Worm (Caenorhabditis elegans): ENCODE results near the gene asns-1.
A peak's percentile ranks its signal among the peaks of the same experiment; 100 is the strongest.

Gene asns-1

ce11 chrV:8534534-8535283 is 11.3 kb upstream of the asns-1 start, which contains the start of the genes his-6 and his-5:
TSS of gene his-6 (minus strand) at chrV:8534977.
TSS of gene his-5 (plus strand) at chrV:8535214.
- TF ChIP-seq nhr-43 (tag; optimal IDR thresholded peaks at IDR 0.05; ENCODE audit: poor library complexity, severe bottlenecking): peak; percentile 26
- TF ChIP-seq elt-2 (tag; optimal IDR thresholded peaks at IDR 0.05): peak; percentile 23
- peak; percentile 50 for TF ChIP-seq nhr-25 (tag; optimal IDR thresholded peaks at IDR 0.05)

ce11 chrV:8536213-8536612 is 9.8 kb upstream of the asns-1 start, which contains the start of gene his-39:
TSS of gene his-39 (plus strand) at chrV:8536513.
- TF ChIP-seq lin-39 (tag; optimal IDR thresholded peaks at IDR 0.05) (no peak), nhr-12 (tag; optimal IDR thresholded peaks at IDR 0.05) (no peak), sea-2 (GFP tag; optimal IDR thresholded peaks at IDR 0.05) (no peak), lin-15B (tag; optimal IDR thresholded peaks at IDR 0.05) (no peak), nhr-76 (tag; optimal IDR thresholded peaks at IDR 0.05) (no peak), ceh-16 (tag; optimal IDR thresholded peaks at IDR 0.05) (no peak), nhr-237 (tag; optimal IDR thresholded peaks at IDR 0.05) (no peak), mml-1 (tag; optimal IDR thresholded peaks at IDR 0.05) (no peak), nfya-1 (tag; optimal IDR thresholded peaks at IDR 0.05; ENCODE audit: insufficient read depth) (no peak)

- TF ChIP-seq nhr-77 (tag; optimal IDR thresholded peaks at IDR 0.05) (no peak), nfya-1 (tag; optimal IDR thresholded peaks at IDR 0.05; ENCODE audit: insufficient read depth) (no peak), pha-4 (tag; optimal IDR thresholded peaks at IDR 0.05) (no peak), tbx-2 (tag; optimal IDR thresholded peaks at IDR 0.05) (no peak), ama-1 (optimal IDR thresholded peaks at IDR 0.05) (no peak), nhr-237 (tag; optimal IDR thresholded peaks at IDR 0.05) (no peak), elt-3 (tag; optimal IDR thresholded peaks at IDR 0.05) (no peak), ztf-11 (tag; optimal IDR thresholded peaks at IDR 0.05) (no peak), nhr-11 (tag; optimal IDR thresholded peaks at IDR 0.05) (no peak), fkh-10 (GFP tag; optimal IDR thresholded peaks at IDR 0.05) (no peak), jun-1 (tag; optimal IDR thresholded peaks at IDR 0.05) (no peak), hmg-11 (tag; optimal IDR thresholded peaks at IDR 0.05) (no peak), lin-39 (tag; optimal IDR thresholded peaks at IDR 0.05) (no peak), ztf-4 (tag; optimal IDR thresholded peaks at IDR 0.05) (no peak), egl-27 (tag; optimal IDR thresholded peaks at IDR 0.05) (no peak), skn-1 (tag; optimal IDR thresholded peaks at IDR 0.05) (no peak), nhr-28 (tag; optimal IDR thresholded peaks at IDR 0.05) (no peak), unc-39 (tag; optimal IDR thresholded peaks at IDR 0.05) (no peak), nhr-43 (tag; optimal IDR thresholded peaks at IDR 0.05; ENCODE audit: poor library complexity, severe bottlenecking) (no peak), ceh-82 (tag; optimal IDR thresholded peaks at IDR 0.05) (no peak)
Measured at ce11 chrV:8537031-8537430, 8.9 kb upstream of the asns-1 start, which contains the start of gene otpl-4. TSS of gene otpl-4 (plus strand) at chrV:8537331.

- TF ChIP-seq pqm-1 (tag; optimal IDR thresholded peaks at IDR 0.05) (no peak), nhr-237 (tag; optimal IDR thresholded peaks at IDR 0.05) (no peak), skn-1 (tag; optimal IDR thresholded peaks at IDR 0.05) (no peak), pha-4 (tag; optimal IDR thresholded peaks at IDR 0.05) (no peak), nhr-67 (tag; optimal IDR thresholded peaks at IDR 0.05) (no peak), aly-2 (tag; optimal IDR thresholded peaks at IDR 0.05) (no peak), ceh-9 (tag; optimal IDR thresholded peaks at IDR 0.05) (no peak), eor-1 (tag; optimal IDR thresholded peaks at IDR 0.05) (no peak), egl-5 (tag; optimal IDR thresholded peaks at IDR 0.05) (no peak), daf-12 (tag; optimal IDR thresholded peaks at IDR 0.05) (no peak), zag-1 (tag; optimal IDR thresholded peaks at IDR 0.05) (no peak), R02D3.7 (tag; optimal IDR thresholded peaks at IDR 0.05) (no peak), unc-62 (GFP tag; optimal IDR thresholded peaks at IDR 0.05) (no peak)
Measured at ce11 chrV:8548989-8549388, 3.0 kb downstream of the asns-1 start, which contains the start of gene stdh-4. TSS of gene stdh-4 (plus strand) at chrV:8549289.

Measured in whole organism, L3 larva.